Worm (Caenorhabditis elegans): ENCODE data around the gene srbc-10.

The srbc-10 gene

ce11 chrV:7492924-7493323 is at the start of gene srbc-10:
Gene srbc-10, minus strand, starts transcription at chrV:7493024.
- TF ChIP-seq ces-1 (GFP tag; optimal IDR thresholded peaks at IDR 0.05) (no peak), madf-9 (GFP tag; conservative IDR thresholded peaks at IDR 0.05) (no peak), Y75B8A.6 (GFP tag; IDR thresholded peaks at IDR 0.05) (no peak)

ce11 chrV:7539015-7539414 is 46.2 kb upstream of the srbc-10 start, which contains the start of gene srh-268:
Gene srh-268, plus strand, starts transcription at chrV:7539315.
- TF ChIP-seq ztf-11 (tag; optimal IDR thresholded peaks at IDR 0.05) (no peak), nhr-11 (tag; optimal IDR thresholded peaks at IDR 0.05) (no peak), hmg-1.1 (GFP tag; IDR thresholded peaks at IDR 0.05) (no peak), aly-2 (tag; optimal IDR thresholded peaks at IDR 0.05) (no peak), F49E8.2 (tag; optimal IDR thresholded peaks at IDR 0.05; ENCODE audit: borderline replicate concordance) (no peak), F10B5.3 (tag; optimal IDR thresholded peaks at IDR 0.05) (no peak), dpl-1 (GFP tag; optimal IDR thresholded peaks at IDR 0.05) (no peak), dmd-9 (GFP tag; IDR thresholded peaks at IDR 0.05) (no peak), tag-97 (GFP tag; IDR thresholded peaks at IDR 0.05) (no peak), pqm-1 (tag; optimal IDR thresholded peaks at IDR 0.05) (no peak), Y5F2A.4 (GFP tag; optimal IDR thresholded peaks at IDR 0.05) (no peak), R02D3.7 (tag; optimal IDR thresholded peaks at IDR 0.05) (no peak), nhr-25 (tag; optimal IDR thresholded peaks at IDR 0.05; ENCODE audit: borderline replicate concordance, insufficient read depth) (no peak), nhr-42 (GFP tag; IDR thresholded peaks at IDR 0.05) (no peak), nhr-102 (tag; optimal IDR thresholded peaks at IDR 0.05) (no peak), lim-7 (GFP tag; IDR thresholded peaks at IDR 0.05) (no peak), dmd-6 (GFP tag; IDR thresholded peaks at IDR 0.05) (no peak), snpc-1.2 (GFP tag; IDR thresholded peaks at IDR 0.05) (no peak), F44E2.7 (GFP tag; IDR thresholded peaks at IDR 0.05) (no peak), saeg-2 (GFP tag; IDR thresholded peaks at IDR 0.05) (no peak)

ce11 chrV:7538018-7538417 is 45.2 kb upstream of the srbc-10 start, which contains the start of gene C54F6.12:
Gene C54F6.12, minus strand, starts transcription at chrV:7538118.
- TF ChIP-seq F49E8.2 (tag; optimal IDR thresholded peaks at IDR 0.05; ENCODE audit: borderline replicate concordance), result no peak
- no peak for TF ChIP-seq pha-4 (GFP tag; IDR thresholded peaks at IDR 0.05)
- TF ChIP-seq pha-4 (tag; optimal IDR thresholded peaks at IDR 0.05), result no peak
- TF ChIP-seq spr-3 (GFP tag; optimal IDR thresholded peaks at IDR 0.05), result no peak
- TF ChIP-seq nhr-25 (tag; optimal IDR thresholded peaks at IDR 0.05; ENCODE audit: borderline replicate concordance, insufficient read depth), result no peak
- no peak for TF ChIP-seq lin-15B (tag; optimal IDR thresholded peaks at IDR 0.05)
- no peak for TF ChIP-seq lin-13 (GFP tag; optimal IDR thresholded peaks at IDR 0.05)
- TF ChIP-seq ama-1 (optimal IDR thresholded peaks at IDR 0.05), result no peak
- TF ChIP-seq zfp-3 (GFP tag; conservative IDR thresholded peaks at IDR 0.05), result no peak
- TF ChIP-seq ceh-82 (tag; optimal IDR thresholded peaks at IDR 0.05), result no peak
- TF ChIP-seq arid-1 (GFP tag; conservative IDR thresholded peaks at IDR 0.05), result no peak

- TF ChIP-seq madf-9 (GFP tag; conservative IDR thresholded peaks at IDR 0.05) (no peak), vab-7 (GFP tag; IDR thresholded peaks at IDR 0.05) (no peak), nhr-102 (tag; optimal IDR thresholded peaks at IDR 0.05) (no peak), nhr-111 (GFP tag; optimal IDR thresholded peaks at IDR 0.05) (no peak), pqm-1 (tag; optimal IDR thresholded peaks at IDR 0.05) (no peak), nhr-42 (GFP tag; IDR thresholded peaks at IDR 0.05) (no peak), R02D3.7 (tag; optimal IDR thresholded peaks at IDR 0.05) (no peak), ctbp-1 (GFP tag; IDR thresholded peaks at IDR 0.05) (no peak), mes-2 (tag; optimal IDR thresholded peaks at IDR 0.05; ENCODE audit: poor library complexity, severe bottlenecking) (no peak), ceh-62 (tag; optimal IDR thresholded peaks at IDR 0.05) (no peak), nhr-28 (tag; optimal IDR thresholded peaks at IDR 0.05) (no peak), zfp-3 (GFP tag; conservative IDR thresholded peaks at IDR 0.05) (no peak), zag-1 (tag; optimal IDR thresholded peaks at IDR 0.05) (no peak), mxl-2 (GFP tag; conservative IDR thresholded peaks at IDR 0.05) (no peak), skn-1 (tag; optimal IDR thresholded peaks at IDR 0.05) (no peak), madf-5 (GFP tag; IDR thresholded peaks at IDR 0.05) (no peak), aly-2 (tag; optimal IDR thresholded peaks at IDR 0.05) (no peak), dve-1 (tag; optimal IDR thresholded peaks at IDR 0.05; ENCODE audit: insufficient read depth) (no peak), daf-8 (GFP tag; IDR thresholded peaks at IDR 0.05) (no peak)
These were observed 40.1 kb upstream of the srbc-10 start, which contains the start of gene C54F6.3 for ce11 chrV:7532947-7533346. Gene C54F6.3, plus strand, starts transcription at chrV:7533247.
